Worm (Caenorhabditis elegans): Measurements from ENCODE around the gene sri-39.

DNA sequence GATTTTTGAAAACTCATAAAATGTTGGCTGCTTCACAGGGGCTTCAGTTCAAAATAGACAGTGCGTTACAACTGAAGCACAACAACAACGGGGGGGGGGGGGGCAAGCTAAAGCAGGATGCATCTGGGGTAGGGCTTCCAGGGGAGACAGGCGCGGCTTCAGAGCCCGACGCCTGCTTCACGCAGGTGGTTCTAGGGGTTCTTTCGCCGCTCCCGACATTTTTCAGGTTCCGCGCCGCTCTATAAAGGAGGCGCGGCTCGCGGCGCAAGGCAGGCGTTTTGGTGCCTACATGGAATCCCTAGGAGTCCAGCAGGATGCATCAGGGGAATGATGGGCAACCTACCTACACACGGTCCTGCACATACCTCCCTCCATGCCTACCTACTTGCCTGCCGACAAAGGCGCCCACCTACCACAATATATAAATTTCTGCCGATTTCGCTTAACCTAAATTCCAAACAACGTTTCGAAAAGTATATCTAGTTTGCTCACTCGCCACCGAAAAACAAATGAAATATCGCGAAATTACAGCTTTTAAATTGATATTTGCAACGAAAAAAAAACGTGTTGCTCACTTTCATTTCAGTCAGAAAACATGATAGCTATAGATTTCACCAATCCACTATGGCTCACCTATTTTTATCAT, 40.0 kb downstream of the sri-39 start, which contains the start of gene sri-71:
- no peak for TF ChIP-seq mes-4 (tag; optimal IDR thresholded peaks at IDR 0.05)
- no peak for TF ChIP-seq ceh-40 (GFP tag; IDR thresholded peaks at IDR 0.05)
- TF ChIP-seq ztf-3 (GFP tag; optimal IDR thresholded peaks at IDR 0.05) = no peak
- no peak for TF ChIP-seq ama-1 (optimal IDR thresholded peaks at IDR 0.05)
- TF ChIP-seq ama-1 (GFP tag; optimal IDR thresholded peaks at IDR 0.05) = no peak
- no peak for TF ChIP-seq B0336.3 (GFP tag; IDR thresholded peaks at IDR 0.05)
- no peak for TF ChIP-seq pha-4 (tag; optimal IDR thresholded peaks at IDR 0.05)
- TF ChIP-seq mcd-1 (GFP tag; IDR thresholded peaks at IDR 0.05) = no peak
- no peak for TF ChIP-seq lin-35 (GFP tag; optimal IDR thresholded peaks at IDR 0.05)
- no peak for TF ChIP-seq sptf-2 (GFP tag; optimal IDR thresholded peaks at IDR 0.05)
- TF ChIP-seq zim-3 (tag; optimal IDR thresholded peaks at IDR 0.05) = no peak
- TF ChIP-seq nhr-90 (tag; optimal IDR thresholded peaks at IDR 0.05) = no peak
- TF ChIP-seq unc-62 (GFP tag; optimal IDR thresholded peaks at IDR 0.05) = no peak

Data from whole organism, young adult.